Worm (Caenorhabditis elegans) whole organism, young adult: Measurements from ENCODE around the gene sec-6.

Experiments
- B0019.2 ChIP-seq: fragments of 200-800 bp; sonication (Bioruptor generic); conservative IDR thresholded peaks from 2 replicates; pipeline ENCODE4 v1.3.6; 2022; ENCODE audit warnings: missing genetic modification reagents, missing genetic modification characterization, missing compliant biosample characterization
- B0035.1 ChIP-seq: sonication (generic microtip); optimal IDR thresholded peaks from 2 replicates; lab custom pipeline; 2016; ENCODE audit warnings: missing genetic modification characterization, mild to moderate bottlenecking, missing compliant biosample characterization, missing genotype, missing genetic modification reagents
- C17E4.6 ChIP-seq: fragments of 200-800 bp; sonication (Bioruptor generic); IDR thresholded peaks from 2 replicates; pipeline ENCODE4 v1.3.6; 2022; ENCODE audit warnings: missing genetic modification reagents, missing genetic modification characterization, missing compliant biosample characterization
- F10E7.11 ChIP-seq: sonication (generic microtip); optimal IDR thresholded peaks from 2 replicates; lab custom pipeline; 2017; ENCODE audit warnings: mild to moderate bottlenecking, missing genetic modification characterization, moderate library complexity, missing compliant biosample characterization
- F22D6.2 ChIP-seq: sonication (generic microtip); optimal IDR thresholded peaks from 2 replicates; lab custom pipeline; 2016; ENCODE audit warnings: mild to moderate bottlenecking, missing genetic modification characterization, missing compliant biosample characterization
- F23B12.7 ChIP-seq: sonication (generic microtip); optimal IDR thresholded peaks from 2 replicates; lab custom pipeline; 2017; ENCODE audit warnings: missing genetic modification characterization, mild to moderate bottlenecking, missing compliant biosample characterization, antibody characterized with exemption, moderate library complexity; ENCODE audit not compliant: insufficient read depth
- F55B11.4 ChIP-seq: sonication (generic microtip); optimal IDR thresholded peaks from 2 replicates; lab custom pipeline; 2016; ENCODE audit warnings: missing compliant biosample characterization, missing genetic modification characterization, borderline replicate concordance; ENCODE audit not compliant: insufficient read depth
- Y53G8AR.9 ChIP-seq: fragments of 200-800 bp; sonication (Bioruptor generic); conservative IDR thresholded peaks from 2 replicates; pipeline ENCODE4 v1.3.6; 2022; ENCODE audit warnings: missing genetic modification reagents, missing genetic modification characterization, missing compliant biosample characterization
- Y67H2A.10 ChIP-seq: fragments of 200-800 bp; sonication (Bioruptor generic); conservative IDR thresholded peaks from 2 replicates; pipeline ENCODE4 v1.3.6; 2022; ENCODE audit warnings: missing genetic modification reagents, missing genetic modification characterization, missing compliant biosample characterization
- akir-1 ChIP-seq: fragments of 200-800 bp; sonication (Bioruptor generic); optimal IDR thresholded peaks from 2 replicates; lab custom pipeline; 2018; ENCODE audit warnings: mild to moderate bottlenecking, missing genetic modification characterization, moderate library complexity, missing compliant biosample characterization
- ama-1 ChIP-seq, 3 experiments: fragments of 150-350 bp in 1 of 3; sonication (generic microtip) in 2 of 3; optimal IDR thresholded peaks; 2 replicates each; lab custom pipeline; 2014 to 2018; ENCODE audit warnings: missing biosample characterization in 2 of 3, missing genetic modification characterization in 2 of 3, missing genetic modification reagents in 2 of 3
- atf-7 ChIP-seq: sonication (generic microtip); optimal IDR thresholded peaks from 2 replicates; lab custom pipeline; 2017; ENCODE audit warnings: mild to moderate bottlenecking, missing genetic modification characterization, missing compliant biosample characterization
- athp-1 ChIP-seq: sonication (generic microtip); optimal IDR thresholded peaks from 2 replicates; lab custom pipeline; 2017; ENCODE audit warnings: mild to moderate bottlenecking, missing genetic modification characterization, missing compliant biosample characterization
- ccch-3 ChIP-seq: fragments of 200-800 bp; sonication (Bioruptor generic); optimal IDR thresholded peaks from 2 replicates; lab custom pipeline; 2018; ENCODE audit warnings: mild to moderate bottlenecking, missing genetic modification characterization, missing compliant biosample characterization
- cebp-2 ChIP-seq: fragments of 200-800 bp; sonication (Bioruptor generic); IDR thresholded peaks from 2 replicates; pipeline ENCODE4 v1.3.6; 2022; ENCODE audit warnings: missing genetic modification characterization, missing compliant biosample characterization
- ceh-27 ChIP-seq: fragments of 200-800 bp; sonication (Bioruptor generic); optimal IDR thresholded peaks from 2 replicates; lab custom pipeline; 2018; ENCODE audit warnings: mild to moderate bottlenecking, missing genetic modification characterization, moderate library complexity, missing compliant biosample characterization
- ceh-91 ChIP-seq: fragments of 200-800 bp; sonication (Bioruptor generic); IDR thresholded peaks from 2 replicates; pipeline ENCODE4 v1.3.6; 2022; ENCODE audit warnings: missing genetic modification reagents, missing genetic modification characterization, missing compliant biosample characterization
- dox-1 ChIP-seq: fragments of 200-800 bp; sonication (Bioruptor generic); IDR thresholded peaks from 2 replicates; pipeline ENCODE4 v1.3.6; 2022; ENCODE audit warnings: missing genetic modification reagents, missing genetic modification characterization, missing compliant biosample characterization
- efl-1 ChIP-seq: fragments of 150-350 bp; optimal IDR thresholded peaks from 2 replicates; lab custom pipeline; 2014; ENCODE audit warnings: missing biosample characterization, missing genetic modification reagents, missing genetic modification characterization
- hlh-12 ChIP-seq: sonication (generic microtip); optimal IDR thresholded peaks from 2 replicates; lab custom pipeline; 2016; ENCODE audit warnings: missing genetic modification characterization, missing compliant biosample characterization
- hmg-1.2 ChIP-seq: fragments of 200-800 bp; sonication (Bioruptor generic); IDR thresholded peaks from 2 replicates; pipeline ENCODE4 v1.3.6; 2022; ENCODE audit warnings: missing genetic modification reagents, missing genetic modification characterization, missing compliant biosample characterization
- hmg-20 ChIP-seq: fragments of 200-800 bp; sonication (Bioruptor generic); IDR thresholded peaks from 2 replicates; pipeline ENCODE4 v1.3.6; 2022; ENCODE audit warnings: missing genetic modification reagents, missing genetic modification characterization, missing compliant biosample characterization
- hrde-1 ChIP-seq: sonication (generic microtip); optimal IDR thresholded peaks from 2 replicates; lab custom pipeline; 2016; ENCODE audit warnings: missing genetic modification characterization, mild to moderate bottlenecking, missing compliant biosample characterization, moderate library complexity, missing genotype, missing genetic modification reagents, borderline replicate concordance
- lin-35 ChIP-seq, 3 experiments: fragments of 150-350 bp in 2 of 3; sonication (generic microtip) in 1 of 3; optimal IDR thresholded peaks; 2 replicates each; lab custom pipeline; 2014 to 2018; ENCODE audit warnings: missing biosample characterization in 3 of 3, missing genetic modification characterization in 3 of 3, missing genetic modification reagents in 3 of 3
- mcd-1 ChIP-seq: fragments of 200-800 bp; sonication (Bioruptor generic); IDR thresholded peaks from 2 replicates; pipeline ENCODE4 v1.3.6; 2022; ENCODE audit warnings: missing genetic modification reagents, missing genetic modification characterization, missing compliant biosample characterization
- mel-28 ChIP-seq: sonication (generic microtip); optimal IDR thresholded peaks from 2 replicates; lab custom pipeline; 2016; ENCODE audit warnings: borderline replicate concordance, mild to moderate bottlenecking, missing genetic modification characterization, missing compliant biosample characterization
- nhr-179 ChIP-seq: sonication (generic microtip); optimal IDR thresholded peaks from 2 replicates; lab custom pipeline; 2016; ENCODE audit warnings: mild to moderate bottlenecking, missing genetic modification characterization, missing compliant biosample characterization
- pha-4 ChIP-seq: fragments of 150-350 bp; sonication (generic microtip); optimal IDR thresholded peaks from 2 replicates; lab custom pipeline; 2014; ENCODE audit warnings: missing biosample characterization, missing genetic modification reagents, missing genetic modification characterization
- rec-8 ChIP-seq, 2 experiments: sonication (generic microtip); optimal IDR thresholded peaks; 2 replicates each; lab custom pipeline; 2016; ENCODE audit warnings: mild to moderate bottlenecking in 2 of 2, missing genetic modification characterization in 2 of 2, missing genetic modification reagents in 2 of 2, missing genotype in 2 of 2, missing biosample characterization in 1 of 2, missing compliant biosample characterization in 1 of 2, moderate library complexity in 1 of 2
- repo-1 ChIP-seq: sonication (generic microtip); optimal IDR thresholded peaks from 2 replicates; lab custom pipeline; 2017; ENCODE audit warnings: mild to moderate bottlenecking, missing genetic modification characterization, missing compliant biosample characterization
- rpc-1 ChIP-seq, 2 experiments: fragments of 150-350 bp in 1 of 2; sonication (generic microtip) in 1 of 2; optimal IDR thresholded peaks; 2 replicates each; lab custom pipeline; 2014 to 2018; ENCODE audit warnings: missing biosample characterization in 1 of 2, missing genetic modification characterization in 1 of 2, missing genetic modification reagents in 1 of 2, missing genotype in 1 of 2
- sdz-38 ChIP-seq: sonication (generic microtip); optimal IDR thresholded peaks from 2 replicates; lab custom pipeline; 2016; ENCODE audit warnings: missing genotype, missing genetic modification characterization, missing compliant biosample characterization
- sea-2 ChIP-seq: fragments of 200-800 bp; sonication (Bioruptor generic); IDR thresholded peaks from 2 replicates; pipeline ENCODE4 v1.3.6; 2022; ENCODE audit warnings: missing genetic modification characterization, missing compliant biosample characterization
- snpc-1.3 ChIP-seq: sonication (generic microtip); optimal IDR thresholded peaks from 2 replicates; lab custom pipeline; 2017; ENCODE audit warnings: missing genetic modification characterization, mild to moderate bottlenecking, missing compliant biosample characterization, antibody characterized with exemption, moderate library complexity, missing genotype, missing genetic modification reagents; ENCODE audit not compliant: insufficient read depth
- snpc-3.4 ChIP-seq: sonication (generic microtip); optimal IDR thresholded peaks from 2 replicates; lab custom pipeline; 2017; ENCODE audit warnings: missing genetic modification characterization, mild to moderate bottlenecking, missing compliant biosample characterization, antibody characterized with exemption, moderate library complexity, missing genotype, missing genetic modification reagents
- tbx-9 ChIP-seq: sonication (generic microtip); optimal IDR thresholded peaks from 2 replicates; lab custom pipeline; 2016; ENCODE audit warnings: borderline replicate concordance, missing genetic modification characterization, inconsistent platforms, missing compliant biosample characterization
- tlf-1 ChIP-seq: fragments of 200-800 bp; sonication (Bioruptor generic); optimal IDR thresholded peaks from 2 replicates; lab custom pipeline; 2018; ENCODE audit warnings: mild to moderate bottlenecking, missing genetic modification characterization, missing compliant biosample characterization
- zfh-2 ChIP-seq: fragments of 200-800 bp; sonication (Bioruptor generic); conservative IDR thresholded peaks from 2 replicates; pipeline ENCODE4 v1.3.6; 2022; ENCODE audit warnings: missing genetic modification reagents, missing genetic modification characterization, missing compliant biosample characterization
- ztf-18 ChIP-seq: sonication (generic microtip); optimal IDR thresholded peaks from 2 replicates; lab custom pipeline; 2016; ENCODE audit warnings: missing genotype, mild to moderate bottlenecking, missing genetic modification characterization, missing compliant biosample characterization
- ztf-25 ChIP-seq: fragments of 200-800 bp; sonication (Bioruptor generic); IDR thresholded peaks from 2 replicates; pipeline ENCODE4 v1.3.6; 2022; ENCODE audit warnings: missing genetic modification reagents, missing genetic modification characterization, missing compliant biosample characterization
- ztf-28 ChIP-seq: fragments of 200-800 bp; sonication (Bioruptor generic); IDR thresholded peaks from 2 replicates; pipeline ENCODE4 v1.3.6; 2022; ENCODE audit warnings: missing genetic modification reagents, missing genetic modification characterization, missing compliant biosample characterization

Gene sec-6

DNA sequence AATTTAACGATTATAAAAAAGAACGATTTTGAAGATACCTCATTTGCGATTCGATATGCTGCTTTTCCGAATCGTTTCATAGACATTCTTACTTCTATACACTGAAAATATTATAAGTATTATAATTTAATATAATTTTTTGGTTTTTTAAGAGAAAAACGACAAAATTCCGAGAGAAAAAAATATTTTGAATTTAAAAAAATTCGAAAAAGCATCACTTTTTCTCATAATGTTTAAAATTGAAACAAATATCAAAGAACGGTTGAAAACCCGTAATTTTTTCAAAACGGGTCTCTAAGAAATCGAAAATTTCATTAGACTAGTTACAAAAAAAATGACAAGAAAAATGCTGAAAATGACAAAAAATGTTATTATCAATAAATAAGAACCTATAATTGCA lies 36.2 kb downstream of the sec-6 start, which contains the start of gene pink-1:
TSS of gene pink-1 (minus strand) at position 101 of the 400 bp plus-strand sequence.
- TF ChIP-seq hmg-20 (GFP tag; lab: Robert Waterston, UW) (no peak), ama-1 (optimal IDR thresholded peaks at IDR 0.05; lab: Kevin White, UChicago) (no peak), ama-1 (GFP tag; optimal IDR thresholded peaks at IDR 0.05; lab: Kevin White, UChicago) (no peak), B0035.1 (no peak), atf-7 (tag; lab: Kevin White, UChicago) (no peak), efl-1 (GFP tag; lab: Kevin White, UChicago) (no peak), tbx-9 (tag; lab: Kevin White, UChicago) (no peak), snpc-1.3 (no peak), zfh-2 (no peak), athp-1 (tag; lab: Kevin White, UChicago) (no peak), repo-1 (tag; lab: Kevin White, UChicago) (no peak), cebp-2 (GFP tag; lab: Robert Waterston, UW) (no peak), rec-8 (tag; optimal IDR thresholded peaks at IDR 0.05; lab: Kevin White, UChicago) (no peak), ztf-18 (tag; lab: Kevin White, UChicago) (no peak), dox-1 (GFP tag; lab: Robert Waterston, UW) (no peak), sdz-38 (tag; lab: Kevin White, UChicago) (no peak), ztf-28 (GFP tag; lab: Robert Waterston, UW) (no peak), ztf-25 (GFP tag; lab: Robert Waterston, UW) (no peak), F23B12.7 (tag; lab: Kevin White, UChicago) (no peak), hlh-12 (no peak)

DNA sequence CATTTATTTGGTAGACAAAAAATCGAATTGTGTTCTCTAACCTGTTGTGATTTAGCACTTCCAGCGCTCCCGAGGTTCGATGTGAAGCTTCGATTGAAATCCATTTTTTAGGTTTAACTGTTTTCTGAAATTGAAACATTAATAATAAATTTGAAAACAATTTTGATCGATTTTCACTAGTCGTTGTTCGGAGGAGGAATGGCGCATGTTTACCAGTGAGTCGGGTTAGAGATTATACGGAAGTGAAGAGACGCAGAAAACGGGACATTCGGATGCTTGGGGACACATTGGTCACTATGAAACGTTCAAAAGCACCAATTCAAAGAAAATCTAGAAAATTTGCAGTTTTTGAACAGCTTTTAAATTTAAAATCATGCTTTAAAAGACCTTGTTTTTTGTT lies 39.4 kb downstream of the sec-6 start, which contains the start of gene fbxl-3:
TSS of gene fbxl-3 (minus strand) at position 124 of the 400 bp plus-strand sequence.
- TF ChIP-seq tbx-9 (tag; lab: Kevin White, UChicago) (no peak), snpc-3.4 (tag; lab: Kevin White, UChicago) (no peak), ceh-91 (no peak), Y53G8AR.9 (GFP tag; lab: Robert Waterston, UW) (no peak), ztf-28 (GFP tag; lab: Robert Waterston, UW) (no peak), C17E4.6 (GFP tag; lab: Robert Waterston, UW) (no peak), hmg-1.2 (GFP tag; lab: Robert Waterston, UW) (peak; percentile 83; the same call in 1 of the 2 replicates)

ce11 chrII:5399201-5399600 lies 39.8 kb downstream of the sec-6 start, which contains the start of gene mog-5:
TSS of gene mog-5 (plus strand) at chrII:5399538.
- TF ChIP-seq snpc-1.3 (peak; percentile 23), ztf-18 (tag; lab: Kevin White, UChicago) (no peak), hrde-1 (tag; lab: Kevin White, UChicago) (no peak), pha-4 (tag; lab: Kevin White, UChicago) (peak; percentile 22), akir-1 (no peak), rpc-1 (optimal IDR thresholded peaks at IDR 0.05; lab: Kevin White, UChicago) (peak; percentile 14), rpc-1 (tag; optimal IDR thresholded peaks at IDR 0.05; lab: Kevin White, UChicago) (no peak)

- no peak for TF ChIP-seq lin-35 (GFP tag; optimal IDR thresholded peaks at IDR 0.05; lab: Kevin White, UChicago)
- TF ChIP-seq ccch-3 (GFP tag; lab: Kevin White, UChicago) = no peak
- no peak for TF ChIP-seq mcd-1
- TF ChIP-seq Y67H2A.10 = no peak
- TF ChIP-seq F22D6.2 (tag; lab: Kevin White, UChicago) = no peak
- no peak for TF ChIP-seq F55B11.4 (tag; lab: Kevin White, UChicago)
- no peak for TF ChIP-seq B0019.2
- no peak for TF ChIP-seq tlf-1 (GFP tag; lab: Kevin White, UChicago)
- no peak for TF ChIP-seq C17E4.6 (GFP tag; lab: Robert Waterston, UW)
- TF ChIP-seq ceh-27 = no peak
- no peak for TF ChIP-seq F10E7.11 (tag; lab: Kevin White, UChicago)
- TF ChIP-seq akir-1 = no peak
- TF ChIP-seq nhr-179 (tag; lab: Kevin White, UChicago) = no peak
- no peak for TF ChIP-seq Y53G8AR.9 (GFP tag; lab: Robert Waterston, UW)
- no peak for TF ChIP-seq mel-28
- TF ChIP-seq sea-2 (GFP tag; lab: Robert Waterston, UW) = no peak
- no peak for TF ChIP-seq ztf-28 (GFP tag; lab: Robert Waterston, UW)
Measured at ce11 chrII:5407548-5407947, 48.2 kb downstream of the sec-6 start, which contains the start of gene clec-141. TSS of gene clec-141 (minus strand) at chrII:5407648.
